Worm (Caenorhabditis elegans) whole organism, L2 larva: ENCODE data around the gene irg-4.

Experiments used
- ZK546.5 ChIP-seq: sonication (generic microtip); optimal IDR thresholded peaks from 2 replicates; lab custom pipeline; 2017; ENCODE audit warnings: missing biosample characterization, missing genetic modification characterization
- ama-1 ChIP-seq: fragments of 150-350 bp; optimal IDR thresholded peaks from 2 replicates; lab custom pipeline; 2018; ENCODE audit warnings: inconsistent platforms
- egl-27 ChIP-seq: sonication (generic microtip); optimal IDR thresholded peaks from 3 replicates; lab custom pipeline; 2017; ENCODE audit warnings: missing biosample characterization, missing genetic modification reagents, missing genetic modification characterization
- fos-1 ChIP-seq: fragments of 150-350 bp; optimal IDR thresholded peaks from 2 replicates; lab custom pipeline; 2014; ENCODE audit warnings: missing biosample characterization, missing genetic modification characterization
- lin-39 ChIP-seq: fragments of 150-350 bp; optimal IDR thresholded peaks from 2 replicates; lab custom pipeline; 2014; ENCODE audit warnings: missing biosample characterization, missing genetic modification reagents, missing genetic modification characterization
- mbf-1 ChIP-seq: sonication (generic microtip); optimal IDR thresholded peaks from 2 replicates; lab custom pipeline; 2017; ENCODE audit warnings: missing biosample characterization, missing genetic modification characterization
- mdl-1 ChIP-seq, 2 experiments: fragments of 150-350 bp in 1 of 2; sonication (generic microtip) in 1 of 2; optimal IDR thresholded peaks; 2 replicates each; lab custom pipeline; 2017; ENCODE audit warnings: missing biosample characterization in 2 of 2, missing genetic modification characterization in 2 of 2
- nhr-11 ChIP-seq: fragments of 150-350 bp; optimal IDR thresholded peaks from 2 replicates; lab custom pipeline; 2014; ENCODE audit warnings: missing biosample characterization, missing genetic modification characterization
- nhr-237 ChIP-seq: fragments of 150-350 bp; optimal IDR thresholded peaks from 2 replicates; lab custom pipeline; 2014; ENCODE audit warnings: missing biosample characterization, missing genetic modification characterization
- unc-55 ChIP-seq: fragments of 150-350 bp; sonication (generic microtip); optimal IDR thresholded peaks from 3 replicates; lab custom pipeline; 2014; ENCODE audit warnings: missing biosample characterization, missing genetic modification reagents, missing genetic modification characterization
- unc-62 ChIP-seq: fragments of 150-350 bp; optimal IDR thresholded peaks from 2 replicates; lab custom pipeline; 2014; ENCODE audit warnings: missing biosample characterization, missing genetic modification reagents, missing genetic modification characterization
- zag-1 ChIP-seq: fragments of 150-350 bp; optimal IDR thresholded peaks from 2 replicates; lab custom pipeline; 2014; ENCODE audit warnings: missing biosample characterization, missing genetic modification characterization
- ztf-1 ChIP-seq: fragments of 200-800 bp; sonication (Bioruptor generic); conservative IDR thresholded peaks from 2 replicates; pipeline ENCODE4 v1.3.6; 2022; ENCODE audit warnings: missing genetic modification characterization, missing compliant biosample characterization
- ztf-11 ChIP-seq: sonication (generic microtip); optimal IDR thresholded peaks from 2 replicates; lab custom pipeline; 2017; ENCODE audit warnings: missing biosample characterization, missing genetic modification characterization

- no peak for TF ChIP-seq nhr-237
- no peak for TF ChIP-seq ztf-11 (tag; lab: Kevin White, UChicago)
- TF ChIP-seq unc-55 (GFP tag; lab: Kevin White, UChicago), result no peak
- no peak for TF ChIP-seq egl-27 (tag; lab: Kevin White, UChicago)
- TF ChIP-seq ztf-1, result no peak
- TF ChIP-seq ama-1 (lab: Kevin White, UChicago), result no peak
- no peak for TF ChIP-seq unc-62 (GFP tag; lab: Kevin White, UChicago)
- no peak for TF ChIP-seq mbf-1 (tag; lab: Kevin White, UChicago)
- TF ChIP-seq mdl-1 (tag; optimal IDR thresholded peaks at IDR 0.05; lab: Kevin White, UChicago), result no peak
- no peak for TF ChIP-seq fos-1 (tag; lab: Kevin White, UChicago)
- no peak for TF ChIP-seq ZK546.5 (tag; lab: Kevin White, UChicago)
- no peak for TF ChIP-seq lin-39 (tag; lab: Kevin White, UChicago)
- TF ChIP-seq nhr-11 (tag; lab: Kevin White, UChicago), result no peak
- TF ChIP-seq zag-1, result no peak
Measured at ce11 chrIV:12441715-12442114, 6.1 kb downstream of the irg-4 start, which contains the start of gene C25G4.17.
